Worm (Caenorhabditis elegans) whole organism, L1 larva: ENCODE results near the gene K11C4.2.

Experiments used
- C04F5.9 ChIP-seq: sonication (generic microtip); optimal IDR thresholded peaks from 2 replicates; lab custom pipeline; 2016; ENCODE audit warnings: missing genetic modification characterization, missing compliant biosample characterization
- blmp-1 ChIP-seq: fragments of 150-350 bp; optimal IDR thresholded peaks from 2 replicates; lab custom pipeline; 2014; ENCODE audit warnings: missing biosample characterization, missing genetic modification characterization
- elt-3 ChIP-seq, 6 experiments: fragments of 150-350 bp in 1 of 6; sonication (generic microtip); optimal IDR thresholded peaks; 2 replicates each; lab custom pipeline; 2017 to 2018; ENCODE audit warnings: missing biosample characterization in 6 of 6, missing genetic modification characterization in 6 of 6, inconsistent platforms in 1 of 6
- nhr-12 ChIP-seq: sonication (generic microtip); optimal IDR thresholded peaks from 2 replicates; lab custom pipeline; 2017; ENCODE audit warnings: missing biosample characterization, missing genetic modification characterization
- snpc-4 ChIP-seq: fragments of 150-350 bp; optimal IDR thresholded peaks from 2 replicates; lab custom pipeline; 2014; ENCODE audit warnings: missing biosample characterization, missing genetic modification characterization

Gene K11C4.2

ce11 chrV:6935878-6936277, 41.0 kb downstream of the K11C4.2 start, which contains the start of gene Y57E12B.10:
Gene Y57E12B.10, minus strand, starts transcription at chrV:6935978.
- TF ChIP-seq nhr-12 (tag; lab: Kevin White, UChicago) (no peak), C04F5.9 (tag; lab: Kevin White, UChicago) (no peak), snpc-4 (tag; lab: Kevin White, UChicago) (no peak), blmp-1 (no peak), elt-3 (tag; optimal IDR thresholded peaks at IDR 0.05; lab: Kevin White, UChicago) (no peak)
- TF ChIP-seq, all 84 proteins: peak for 0
